Worm (Caenorhabditis elegans): Measurements from ENCODE around the gene srj-33.

ce11 chrV:9986177-9986576, 48.8 kb upstream of the srj-33 start, which contains the start of gene rmd-2:
- TF ChIP-seq med-1 (GFP tag; optimal IDR thresholded peaks at IDR 0.05; ENCODE audit: insufficient read depth) (no peak), tab-1 (GFP tag; IDR thresholded peaks at IDR 0.05) (no peak), klf-2 (GFP tag; conservative IDR thresholded peaks at IDR 0.05) (no peak)
